Worm (Caenorhabditis elegans) whole organism, early embryonic: Measurements from ENCODE around the gene srsx-5.

Experiments
- B0310.2 ChIP-seq: sonication (generic microtip); optimal IDR thresholded peaks from 2 replicates; lab custom pipeline; 2016; ENCODE audit warnings: mild to moderate bottlenecking, missing genetic modification characterization, missing compliant biosample characterization
- F13C5.2 ChIP-seq: sonication (generic microtip); optimal IDR thresholded peaks from 2 replicates; lab custom pipeline; 2017; ENCODE audit warnings: mild to moderate bottlenecking, missing genetic modification characterization, inconsistent platforms, missing compliant biosample characterization
- aly-1 ChIP-seq: sonication (generic microtip); optimal IDR thresholded peaks from 2 replicates; lab custom pipeline; 2016; ENCODE audit warnings: missing genetic modification characterization, missing compliant biosample characterization
- ama-1 ChIP-seq: fragments of 150-350 bp; optimal IDR thresholded peaks from 2 replicates; lab custom pipeline; 2014
- ceh-13 ChIP-seq: fragments of 200-800 bp; sonication (Bioruptor generic); optimal IDR thresholded peaks from 2 replicates; lab custom pipeline; 2018; ENCODE audit warnings: mild to moderate bottlenecking, missing genetic modification characterization, missing compliant biosample characterization
- ceh-36 ChIP-seq: sonication (generic microtip); optimal IDR thresholded peaks from 2 replicates; lab custom pipeline; 2016; ENCODE audit warnings: missing genetic modification characterization, inconsistent platforms, missing compliant biosample characterization
- ets-7 ChIP-seq: sonication (generic microtip); optimal IDR thresholded peaks from 2 replicates; lab custom pipeline; 2016; ENCODE audit warnings: missing genotype, missing genetic modification characterization, missing compliant biosample characterization
- flt-1 ChIP-seq: fragments of 200-800 bp; sonication (Bioruptor generic); IDR thresholded peaks from 2 replicates; pipeline ENCODE4 v1.3.6; 2022; ENCODE audit warnings: missing genetic modification characterization, missing compliant biosample characterization
- hmbx-1 ChIP-seq: sonication (generic microtip); optimal IDR thresholded peaks from 2 replicates; lab custom pipeline; 2016; ENCODE audit warnings: mild to moderate bottlenecking, missing genetic modification characterization, missing compliant biosample characterization
- hmg-4 ChIP-seq: fragments of 200-800 bp; sonication (Bioruptor generic); optimal IDR thresholded peaks from 2 replicates; lab custom pipeline; 2018; ENCODE audit warnings: mild to moderate bottlenecking, missing genetic modification characterization, missing compliant biosample characterization
- hnd-1 ChIP-seq: sonication (generic microtip); optimal IDR thresholded peaks from 2 replicates; lab custom pipeline; 2016; ENCODE audit warnings: missing genetic modification characterization, missing compliant biosample characterization
- pes-1 ChIP-seq: fragments of 200-800 bp; sonication (Bioruptor generic); IDR thresholded peaks from 2 replicates; pipeline ENCODE4 v1.3.6; 2022; ENCODE audit warnings: missing genetic modification reagents, missing genetic modification characterization, missing compliant biosample characterization
- scrt-1 ChIP-seq: fragments of 200-800 bp; sonication (Bioruptor generic); IDR thresholded peaks from 2 replicates; pipeline ENCODE4 v1.3.6; 2022; ENCODE audit warnings: missing genetic modification characterization, missing compliant biosample characterization
- sea-1 ChIP-seq: fragments of 200-800 bp; sonication (Bioruptor generic); conservative IDR thresholded peaks from 2 replicates; pipeline ENCODE4 v1.3.6; 2022; ENCODE audit warnings: missing genetic modification characterization, missing compliant biosample characterization
- tbx-11 ChIP-seq: fragments of 200-800 bp; sonication (Bioruptor generic); IDR thresholded peaks from 2 replicates; pipeline ENCODE4 v1.3.6; 2022; ENCODE audit warnings: missing genetic modification characterization, missing compliant biosample characterization
- tbx-37 ChIP-seq: fragments of 200-800 bp; sonication (Bioruptor generic); conservative IDR thresholded peaks from 2 replicates; pipeline ENCODE4 v1.3.6; 2022; ENCODE audit warnings: missing genetic modification reagents, missing genetic modification characterization, missing compliant biosample characterization
- tra-4 ChIP-seq: sonication (generic microtip); optimal IDR thresholded peaks from 2 replicates; lab custom pipeline; 2017; ENCODE audit warnings: missing genetic modification characterization, missing compliant biosample characterization

The srsx-5 gene

ce11 chrV:7970519-7970918, 41.8 kb downstream of the srsx-5 start:
- TF ChIP-seq scrt-1 (GFP tag; lab: Robert Waterston, UW) (no peak), aly-1 (tag; lab: Kevin White, UChicago) (no peak), hmg-4 (GFP tag; lab: Kevin White, UChicago) (no peak), tbx-11 (GFP tag; lab: Robert Waterston, UW) (no peak), pes-1 (no peak), F13C5.2 (tag; lab: Kevin White, UChicago) (no peak), hmbx-1 (no peak), sea-1 (GFP tag; lab: Robert Waterston, UW) (no peak)

DNA sequence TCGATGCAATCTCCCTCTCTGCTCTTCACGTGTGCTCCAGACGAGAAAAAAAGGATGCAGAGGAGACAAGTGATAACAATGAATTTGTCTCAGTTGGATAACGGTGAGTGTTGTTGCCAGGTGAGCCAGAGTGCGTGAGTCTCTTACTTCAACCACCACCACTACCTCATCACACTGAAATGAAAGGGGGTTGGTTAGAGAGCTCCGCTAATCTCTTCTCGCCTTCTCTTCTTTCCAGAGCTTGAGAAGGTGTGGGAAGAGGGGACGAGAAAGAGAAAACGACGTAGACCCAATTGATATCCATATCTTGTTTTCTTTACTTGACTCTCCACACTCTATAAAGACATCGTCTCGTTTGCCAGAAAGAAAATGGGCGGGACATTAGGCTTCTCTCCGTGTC, 42.6 kb downstream of the srsx-5 start:
- TF ChIP-seq hmbx-1 (no peak), ceh-13 (GFP tag; lab: Kevin White, UChicago) (no peak), pes-1 (no peak), hmg-4 (GFP tag; lab: Kevin White, UChicago) (no peak), scrt-1 (GFP tag; lab: Robert Waterston, UW) (no peak)

DNA sequence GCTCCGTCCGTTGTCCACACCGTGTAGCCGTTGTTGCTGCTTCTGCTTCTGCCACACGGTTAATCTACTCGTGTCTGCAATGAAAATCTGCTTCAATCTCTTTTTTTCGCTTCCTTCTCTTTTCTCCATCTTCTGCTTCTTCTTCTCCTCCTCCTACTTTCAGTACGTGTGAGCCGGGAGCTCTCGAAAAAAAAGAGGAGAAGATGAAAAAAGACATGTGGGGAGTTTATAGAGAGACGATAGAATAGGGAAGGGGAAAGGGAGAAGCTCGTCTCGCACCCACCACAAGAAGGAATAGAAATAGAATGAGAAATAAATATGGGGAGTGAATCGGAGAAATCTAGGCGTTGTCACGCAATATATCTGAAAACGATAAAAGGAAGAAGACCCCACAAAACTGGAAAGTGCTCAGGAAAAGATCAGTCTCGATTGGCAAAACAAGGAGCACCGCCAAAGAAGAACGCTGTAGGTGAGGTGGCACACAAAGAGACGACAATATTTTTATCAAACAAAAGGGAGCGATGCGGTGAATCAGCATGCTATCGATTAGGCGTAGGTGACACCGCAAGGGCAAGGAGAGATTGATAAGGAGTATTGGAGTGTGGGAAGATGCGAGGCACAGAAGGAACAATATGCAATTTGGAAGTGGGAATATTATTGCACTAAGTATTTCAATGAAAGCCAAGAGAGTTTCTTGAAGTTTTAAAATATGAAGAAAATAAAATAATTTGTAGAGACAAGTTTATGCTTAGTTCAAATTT, 49.1 kb downstream of the srsx-5 start, which contains the start of gene let-413:
let-413 (minus strand) TSS at position 76 of the 761 bp plus-strand sequence.
- TF ChIP-seq aly-1 (tag; lab: Kevin White, UChicago) (peak; percentile 21), ceh-13 (GFP tag; lab: Kevin White, UChicago) (no peak)

DNA sequence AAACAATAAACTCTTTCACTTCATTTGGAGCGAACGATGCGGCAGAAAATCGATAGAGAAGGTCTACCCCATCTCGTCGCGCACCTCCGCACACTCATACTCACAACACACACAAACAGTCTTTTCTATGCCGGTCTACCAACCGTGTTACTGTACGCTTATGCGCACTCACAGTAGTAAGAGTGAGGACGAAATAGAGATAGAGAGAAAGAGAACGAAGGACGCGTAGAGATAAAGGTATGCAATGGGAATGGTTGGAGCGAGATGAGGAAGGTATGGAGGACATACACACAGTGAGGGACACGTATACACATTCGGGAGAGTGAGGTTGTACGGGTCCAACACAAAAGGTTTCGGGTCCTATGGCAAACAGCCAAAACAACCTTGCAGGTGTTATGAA, 50.0 kb downstream of the srsx-5 start:
- TF ChIP-seq tbx-37 (no peak), tra-4 (tag; lab: Kevin White, UChicago) (no peak), ceh-36 (tag; lab: Kevin White, UChicago) (peak; percentile 17), sea-1 (GFP tag; lab: Robert Waterston, UW) (peak; percentile 40; the same call in 1 of the 2 replicates), F13C5.2 (tag; lab: Kevin White, UChicago) (peak; percentile 38), B0310.2 (peak; percentile 74), hmg-4 (GFP tag; lab: Kevin White, UChicago) (peak; percentile 87), tbx-11 (GFP tag; lab: Robert Waterston, UW) (no peak), hnd-1 (tag; lab: Kevin White, UChicago) (no peak), ama-1 (no peak), scrt-1 (GFP tag; lab: Robert Waterston, UW) (no peak), flt-1 (GFP tag; lab: Robert Waterston, UW) (no peak), ets-7 (tag; lab: Kevin White, UChicago) (no peak)
